Fruit fly (Drosophila melanogaster): ENCODE results near the gene Wee1.

The Wee1 gene

DNA sequence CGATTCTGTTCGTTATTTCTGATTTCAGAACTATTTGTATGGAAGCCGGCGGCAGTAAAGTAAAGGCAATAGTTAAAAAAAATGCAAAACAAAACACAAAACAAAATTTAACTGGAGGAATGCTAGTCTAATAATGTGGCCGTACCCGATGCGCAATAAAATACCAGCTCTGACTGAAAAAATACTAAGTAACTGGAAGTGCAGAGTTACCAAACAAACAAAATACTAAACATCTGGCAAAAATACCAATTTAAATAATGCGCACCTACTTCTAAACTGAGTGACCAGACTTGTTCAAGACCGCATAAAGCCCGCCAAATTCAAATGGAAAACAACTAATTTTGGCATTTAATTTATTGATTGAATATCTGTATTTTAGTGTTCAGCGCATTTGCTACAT, at the start of gene Wee1:
Wee1 (minus strand) TSS at position 175 of the 400 bp plus-strand sequence.
- peak; percentile 3 for TF ChIP-seq CG14711 (tag; optimal IDR thresholded peaks at IDR 0.05)
- TF ChIP-seq CG11617 (GFP tag; optimal IDR thresholded peaks at IDR 0.05): no peak
- peak; percentile 39 for TF ChIP-seq Mnt (GFP tag; optimal IDR thresholded peaks at IDR 0.05)
- TF ChIP-seq Crg-1 (GFP tag; optimal IDR thresholded peaks at IDR 0.05): no peak
- no peak for TF ChIP-seq CG33017 (tag; optimal IDR thresholded peaks at IDR 0.05)
- no peak for TF ChIP-seq CG1620 (GFP tag; optimal IDR thresholded peaks at IDR 0.05)
- TF ChIP-seq cnc (optimal IDR thresholded peaks at IDR 0.05): no peak
- no peak for TF ChIP-seq kay (GFP tag; ENCODE audit: borderline replicate concordance)
- TF ChIP-seq CG7101 (tag; optimal IDR thresholded peaks at IDR 0.05): peak; percentile 0
- TF ChIP-seq bab1 (GFP tag; optimal IDR thresholded peaks at IDR 0.05): peak; percentile 60
- no peak for TF ChIP-seq ovo (GFP tag; optimal IDR thresholded peaks at IDR 0.05)
- TF ChIP-seq tj (GFP tag; optimal IDR thresholded peaks at IDR 0.05): no peak

DNA sequence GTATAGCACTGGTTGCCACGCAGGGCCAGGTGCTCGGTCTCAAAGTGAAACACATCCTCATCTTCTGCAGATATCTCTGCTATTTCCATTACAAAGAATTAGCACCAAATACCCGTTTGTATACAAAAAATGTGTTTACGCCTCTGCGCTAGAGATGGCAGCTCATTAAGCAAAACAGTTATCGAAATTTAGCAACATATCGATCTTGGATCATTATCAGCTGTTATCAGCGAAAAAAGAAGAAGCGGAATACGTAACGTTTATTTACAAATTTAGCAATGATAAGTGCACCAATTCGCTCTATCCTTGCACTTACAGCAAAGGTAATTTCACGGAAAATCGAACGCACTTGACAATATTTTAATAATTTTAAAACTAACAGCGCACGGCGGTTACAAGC, 46.2 kb upstream of the Wee1 start, which contains the start of the genes Atac1 and Hmgcl:
Atac1 (minus strand) TSS at position 164 of the 400 bp plus-strand sequence.
Hmgcl (plus strand) TSS at position 213 of the 400 bp plus-strand sequence.
- no peak for TF ChIP-seq CG5204 (GFP tag; optimal IDR thresholded peaks at IDR 0.05)
- TF ChIP-seq bab1 (GFP tag; optimal IDR thresholded peaks at IDR 0.05): peak; percentile 0

DNA sequence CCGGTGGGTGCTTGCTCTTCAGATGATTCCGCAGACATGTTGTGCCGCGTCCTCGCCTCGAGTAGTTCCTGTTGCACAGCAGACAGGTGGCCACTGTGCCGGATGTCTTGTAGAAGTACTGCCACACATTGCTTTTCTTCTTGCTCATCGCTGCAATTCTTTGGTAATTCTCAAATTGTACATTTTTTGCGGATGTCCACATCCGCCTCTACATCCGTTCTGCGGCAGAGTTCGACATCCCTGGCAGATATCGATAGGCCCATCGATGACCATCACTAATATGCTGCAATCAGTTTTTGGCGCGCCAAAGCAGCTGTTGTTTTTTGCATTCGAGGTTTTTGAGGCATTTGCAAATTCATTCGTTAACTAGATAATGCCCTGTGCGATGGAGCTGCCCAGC, 42.8 kb upstream of the Wee1 start, which contains the start of the genes CG13775 and CG3430:
CG13775 (minus strand) TSS at position 226 of the 400 bp plus-strand sequence.
CG3430 (plus strand) TSS at position 284 of the 400 bp plus-strand sequence.
- no peak for TF ChIP-seq kay (GFP tag; ENCODE audit: borderline replicate concordance)
- TF ChIP-seq tj (GFP tag; optimal IDR thresholded peaks at IDR 0.05): peak; percentile 5
- no peak for TF ChIP-seq Clk (GFP tag; optimal IDR thresholded peaks at IDR 0.05)
- TF ChIP-seq cnc (optimal IDR thresholded peaks at IDR 0.05): no peak
- peak; percentile 10 for TF ChIP-seq CG7101 (tag; optimal IDR thresholded peaks at IDR 0.05)
- TF ChIP-seq pad (GFP tag; optimal IDR thresholded peaks at IDR 0.05): no peak
- no peak for TF ChIP-seq Hr96 (GFP tag; optimal IDR thresholded peaks at IDR 0.05)
- no peak for TF ChIP-seq ovo (GFP tag; optimal IDR thresholded peaks at IDR 0.05)
- TF ChIP-seq CG33017 (tag; optimal IDR thresholded peaks at IDR 0.05): no peak
- no peak for TF ChIP-seq CG1620 (GFP tag; optimal IDR thresholded peaks at IDR 0.05)
- TF ChIP-seq CG12768 (GFP tag; optimal IDR thresholded peaks at IDR 0.05): no peak
- TF ChIP-seq cic (GFP tag; optimal IDR thresholded peaks at IDR 0.05): no peak
- TF ChIP-seq CG14711 (tag; optimal IDR thresholded peaks at IDR 0.05): peak; percentile 2
- TF ChIP-seq bab1 (GFP tag; optimal IDR thresholded peaks at IDR 0.05): peak; percentile 40
- TF ChIP-seq CG5204 (GFP tag; optimal IDR thresholded peaks at IDR 0.05): no peak
- peak; percentile 1 for TF ChIP-seq Crg-1 (GFP tag; optimal IDR thresholded peaks at IDR 0.05)
- peak; percentile 19 for TF ChIP-seq Mnt (GFP tag; optimal IDR thresholded peaks at IDR 0.05)
- TF ChIP-seq CG7045 (GFP tag; optimal IDR thresholded peaks at IDR 0.05): no peak
- TF ChIP-seq toe (GFP tag; optimal IDR thresholded peaks at IDR 0.05): no peak
- no peak for TF ChIP-seq CG11617 (GFP tag; optimal IDR thresholded peaks at IDR 0.05)

DNA sequence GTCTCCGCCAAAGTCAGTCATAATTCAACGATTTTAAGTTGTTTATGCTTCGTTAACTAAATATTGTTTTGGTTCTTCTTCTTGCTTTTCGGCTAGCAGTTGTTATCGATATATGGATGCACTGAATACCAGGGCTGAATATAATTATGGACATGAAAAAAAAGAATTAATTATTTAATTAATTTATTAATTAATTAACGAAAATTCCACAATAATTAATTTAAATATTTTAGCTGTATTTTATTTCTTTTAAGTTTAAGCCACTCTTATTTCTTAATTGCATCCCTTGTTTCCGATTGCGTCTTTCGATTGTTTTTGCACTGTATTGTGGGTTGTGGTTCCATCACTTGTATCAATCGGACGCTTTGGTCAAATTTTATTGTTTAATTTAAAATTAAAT, 36.2 kb upstream of the Wee1 start, which contains the start of the genes Gas41 and SA1:
Gas41 (minus strand) TSS at position 112 of the 400 bp plus-strand sequence.
SA1 (plus strand) TSS at position 326 of the 400 bp plus-strand sequence.
- TF ChIP-seq Mnt (GFP tag; optimal IDR thresholded peaks at IDR 0.05): peak; percentile 68
- no peak for TF ChIP-seq cnc (optimal IDR thresholded peaks at IDR 0.05)
- TF ChIP-seq pad (GFP tag; optimal IDR thresholded peaks at IDR 0.05): peak; percentile 70
- TF ChIP-seq tj (GFP tag; optimal IDR thresholded peaks at IDR 0.05): peak; percentile 80
- no peak for TF ChIP-seq cic (GFP tag; optimal IDR thresholded peaks at IDR 0.05)
- TF ChIP-seq toe (GFP tag; optimal IDR thresholded peaks at IDR 0.05): no peak
- TF ChIP-seq CG7045 (GFP tag; optimal IDR thresholded peaks at IDR 0.05): no peak
- peak; percentile 45 for TF ChIP-seq bab1 (GFP tag; optimal IDR thresholded peaks at IDR 0.05)
- peak; percentile 92 for TF ChIP-seq CG14711 (tag; optimal IDR thresholded peaks at IDR 0.05)
- peak; percentile 94 for TF ChIP-seq CG33017 (tag; optimal IDR thresholded peaks at IDR 0.05)
- TF ChIP-seq Crg-1 (GFP tag; optimal IDR thresholded peaks at IDR 0.05): peak; percentile 82
- TF ChIP-seq Hr96 (GFP tag; optimal IDR thresholded peaks at IDR 0.05): no peak
- TF ChIP-seq Clk (GFP tag; optimal IDR thresholded peaks at IDR 0.05): peak; percentile 8
- TF ChIP-seq CG1620 (GFP tag; optimal IDR thresholded peaks at IDR 0.05): peak; percentile 1
- TF ChIP-seq CG11617 (GFP tag; optimal IDR thresholded peaks at IDR 0.05): peak; percentile 79
- peak; percentile 79 for TF ChIP-seq CG12768 (GFP tag; optimal IDR thresholded peaks at IDR 0.05)
- no peak for TF ChIP-seq kay (GFP tag; ENCODE audit: borderline replicate concordance)
- peak; percentile 82 for TF ChIP-seq ovo (GFP tag; optimal IDR thresholded peaks at IDR 0.05)
- peak; percentile 96 for TF ChIP-seq CG7101 (tag; optimal IDR thresholded peaks at IDR 0.05)
- TF ChIP-seq CG5204 (GFP tag; optimal IDR thresholded peaks at IDR 0.05): no peak

DNA sequence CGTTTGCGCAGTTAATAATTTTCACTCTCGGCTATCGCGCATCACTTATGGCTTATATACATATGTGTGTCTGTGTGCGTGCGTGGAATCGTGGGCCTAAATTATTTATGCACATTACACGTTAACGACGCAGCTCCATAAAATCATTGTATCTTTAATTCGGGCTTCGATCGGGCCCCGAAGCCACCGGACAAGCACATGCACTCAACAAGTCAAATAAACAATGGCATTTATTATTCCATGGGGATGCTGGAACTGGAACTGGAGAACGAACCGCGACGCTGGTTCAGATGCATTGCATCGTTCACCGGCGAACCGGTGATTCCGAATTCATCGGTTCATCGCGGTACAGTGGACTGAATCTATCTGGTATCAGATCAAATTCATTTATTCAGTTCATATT, 34.6 kb upstream of the Wee1 start, which contains the start of gene ihog:
ihog (minus strand) TSS at position 269 of the 403 bp plus-strand sequence.
- TF ChIP-seq bab1 (GFP tag; optimal IDR thresholded peaks at IDR 0.05) (peak; percentile 19), Hr96 (GFP tag; optimal IDR thresholded peaks at IDR 0.05) (no peak), pad (GFP tag; optimal IDR thresholded peaks at IDR 0.05) (peak; percentile 12), cnc (optimal IDR thresholded peaks at IDR 0.05) (no peak), CG33017 (tag; optimal IDR thresholded peaks at IDR 0.05) (no peak), CG7101 (tag; optimal IDR thresholded peaks at IDR 0.05) (no peak), CG7045 (GFP tag; optimal IDR thresholded peaks at IDR 0.05) (no peak), CG14711 (tag; optimal IDR thresholded peaks at IDR 0.05) (no peak), tj (GFP tag; optimal IDR thresholded peaks at IDR 0.05) (no peak), CG12768 (GFP tag; optimal IDR thresholded peaks at IDR 0.05) (no peak), ovo (GFP tag; optimal IDR thresholded peaks at IDR 0.05) (no peak), Mnt (GFP tag; optimal IDR thresholded peaks at IDR 0.05) (peak; percentile 33), kay (GFP tag; ENCODE audit: borderline replicate concordance) (no peak), CG1620 (GFP tag; optimal IDR thresholded peaks at IDR 0.05) (no peak), toe (GFP tag; optimal IDR thresholded peaks at IDR 0.05) (no peak), CG5204 (GFP tag; optimal IDR thresholded peaks at IDR 0.05) (no peak)

DNA sequence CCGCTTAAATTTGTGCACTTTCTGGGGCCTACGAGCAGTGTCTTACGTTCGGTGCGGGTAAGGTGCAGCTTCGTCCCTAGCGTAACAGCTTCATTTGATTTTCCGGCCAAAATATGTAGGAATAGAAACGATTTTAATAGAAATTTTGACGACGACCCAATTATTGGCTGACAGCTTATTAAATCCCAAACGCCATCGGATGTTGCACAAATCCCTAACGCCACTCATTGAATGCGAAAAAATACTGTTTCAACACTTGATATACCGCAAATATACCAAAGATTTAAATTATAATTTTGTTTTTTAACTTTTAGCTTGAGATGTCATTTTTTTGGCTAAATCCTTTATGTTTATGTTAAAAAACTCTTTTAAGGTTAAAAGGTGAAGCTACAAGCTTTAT, 31.1 kb upstream of the Wee1 start, which contains the start of gene Fgop2:
Fgop2 (minus strand) TSS at position 202 of the 400 bp plus-strand sequence.
- TF ChIP-seq CG14711 (tag; optimal IDR thresholded peaks at IDR 0.05) (no peak), bab1 (GFP tag; optimal IDR thresholded peaks at IDR 0.05) (peak; percentile 31)
